Worm (Caenorhabditis elegans): ENCODE data around the gene cutl-15.

Gene cutl-15

DNA sequence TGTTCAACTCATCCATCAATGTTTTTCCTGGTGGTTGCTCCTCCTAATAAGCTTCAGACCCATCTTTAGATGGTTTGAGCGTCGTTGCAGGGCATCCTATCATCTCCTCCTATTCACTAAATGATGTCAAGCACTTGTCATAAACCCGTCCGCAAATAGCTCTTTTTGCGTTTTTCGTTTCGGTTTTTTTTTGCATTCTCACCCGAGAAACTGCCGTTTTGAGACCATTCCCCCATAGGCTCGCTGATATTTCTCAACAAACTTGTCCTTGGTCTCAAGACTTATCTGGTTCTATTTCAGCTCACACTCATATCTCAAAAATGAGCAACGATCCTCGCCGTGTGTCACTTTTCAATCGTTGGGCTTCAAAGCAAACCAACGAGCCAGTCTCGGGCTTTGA is 12.9 kb upstream of the cutl-15 start, which contains the start of gene cal-2:
Gene cal-2 (plus strand): TSS at position 301 of the 400 bp plus-strand sequence.
- TF ChIP-seq nhr-76 (tag; optimal IDR thresholded peaks at IDR 0.05) (no peak), nhr-2 (tag; optimal IDR thresholded peaks at IDR 0.05) (no peak), lin-13 (tag; optimal IDR thresholded peaks at IDR 0.05) (no peak), mab-5 (tag; optimal IDR thresholded peaks at IDR 0.05) (no peak), bed-3 (GFP tag; optimal IDR thresholded peaks at IDR 0.05) (no peak), ham-2 (GFP tag; optimal IDR thresholded peaks at IDR 0.05) (no peak), cnd-1 (tag; optimal IDR thresholded peaks at IDR 0.05) (no peak), tbx-8 (GFP tag; optimal IDR thresholded peaks at IDR 0.05) (no peak), ceh-83 (GFP tag; optimal IDR thresholded peaks at IDR 0.05) (no peak), nhr-12 (tag; optimal IDR thresholded peaks at IDR 0.05) (no peak)

DNA sequence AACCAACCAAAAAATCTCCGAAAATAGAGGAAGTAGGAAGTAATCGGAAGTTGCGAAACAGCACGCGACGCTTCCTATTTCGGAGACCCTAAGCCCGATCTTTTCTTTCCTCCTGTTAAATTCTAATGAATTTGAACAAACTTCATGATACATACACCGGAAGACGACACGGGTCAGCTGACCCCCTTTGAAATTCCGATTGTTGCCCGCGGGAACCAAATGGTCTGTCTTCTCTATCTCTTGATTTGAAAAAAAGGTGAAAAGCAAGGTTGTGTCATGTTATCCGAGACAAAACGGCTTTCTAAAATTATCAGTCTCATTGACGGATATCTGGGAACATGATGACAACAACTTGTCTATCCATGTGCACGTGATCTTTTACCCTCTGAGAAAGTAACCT is 11.6 kb upstream of the cutl-15 start:
- TF ChIP-seq unc-62 (GFP tag; optimal IDR thresholded peaks at IDR 0.05) (peak; percentile 21), cnd-1 (tag; optimal IDR thresholded peaks at IDR 0.05) (no peak), lin-13 (tag; optimal IDR thresholded peaks at IDR 0.05) (no peak), elt-3 (tag; optimal IDR thresholded peaks at IDR 0.05) (no peak), hlh-1 (tag; optimal IDR thresholded peaks at IDR 0.05) (peak; percentile 51), unc-120 (tag; optimal IDR thresholded peaks at IDR 0.05; ENCODE audit: poor library complexity, severe bottlenecking) (peak; percentile 32), mab-5 (tag; optimal IDR thresholded peaks at IDR 0.05) (no peak)

DNA sequence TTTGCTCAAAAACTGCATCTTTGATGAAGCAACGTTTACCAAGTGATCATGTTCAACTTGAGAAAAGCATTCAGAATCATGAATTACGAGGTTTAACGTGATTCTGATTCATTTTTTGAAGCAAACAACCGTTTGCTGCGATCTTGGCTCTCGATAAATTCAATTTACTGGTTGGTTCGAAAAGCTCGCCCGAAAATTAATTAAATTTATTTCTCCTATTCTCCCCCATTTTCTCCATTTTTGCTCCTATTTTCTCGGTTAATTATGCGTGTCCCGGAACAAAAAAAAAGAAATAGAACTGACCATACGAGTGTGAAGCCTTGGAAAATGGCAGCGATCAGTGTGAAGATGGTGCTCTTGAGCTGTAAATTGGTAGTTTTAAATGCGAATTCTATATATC is 9.4 kb upstream of the cutl-15 start:
- TF ChIP-seq ces-1 (GFP tag; optimal IDR thresholded peaks at IDR 0.05) (peak; percentile 94), nhr-2 (tag; optimal IDR thresholded peaks at IDR 0.05) (no peak)

ce11 chrII:8953703-8954102 is 6.2 kb upstream of the cutl-15 start:
- TF ChIP-seq elt-1 (tag; optimal IDR thresholded peaks at IDR 0.05; ENCODE audit: borderline replicate concordance, insufficient read depth) = peak; percentile 16
- no peak for TF ChIP-seq ceh-39 (tag; optimal IDR thresholded peaks at IDR 0.05)
- no peak for TF ChIP-seq unc-120 (tag; optimal IDR thresholded peaks at IDR 0.05; ENCODE audit: poor library complexity, severe bottlenecking)
- no peak for TF ChIP-seq hlh-1 (tag; optimal IDR thresholded peaks at IDR 0.05)
- no peak for TF ChIP-seq blmp-1 (tag; optimal IDR thresholded peaks at IDR 0.05)

DNA sequence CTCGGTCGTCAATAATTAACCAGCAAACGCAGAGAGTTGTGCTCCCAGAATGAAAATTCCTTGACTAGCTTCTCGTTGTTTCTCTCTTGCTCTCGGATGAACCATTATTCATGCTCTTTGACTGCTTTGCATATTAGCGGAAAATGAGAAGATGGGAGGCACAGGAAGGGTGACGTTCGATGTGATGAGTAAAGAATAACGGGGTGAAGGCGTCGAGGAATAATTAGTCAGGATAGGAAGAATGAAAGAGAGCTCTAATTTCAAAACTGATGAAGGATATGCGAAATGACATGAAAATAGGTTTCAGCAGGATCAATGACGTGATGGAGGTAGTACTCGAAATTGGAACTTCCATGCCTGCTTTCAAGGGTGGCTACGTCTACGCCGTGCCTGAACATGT is 3.8 kb upstream of the cutl-15 start:
- TF ChIP-seq lsy-2 (tag; optimal IDR thresholded peaks at IDR 0.05) (no peak), ceh-83 (GFP tag; optimal IDR thresholded peaks at IDR 0.05) (no peak), blmp-1 (tag; optimal IDR thresholded peaks at IDR 0.05) (no peak), cnd-1 (tag; optimal IDR thresholded peaks at IDR 0.05) (no peak), bed-3 (GFP tag; optimal IDR thresholded peaks at IDR 0.05) (no peak), snpc-4 (tag; optimal IDR thresholded peaks at IDR 0.05) (no peak), nhr-28 (tag; optimal IDR thresholded peaks at IDR 0.05) (no peak), ham-2 (GFP tag; optimal IDR thresholded peaks at IDR 0.05) (no peak), pha-4 (tag; optimal IDR thresholded peaks at IDR 0.05) (no peak), lin-13 (tag; optimal IDR thresholded peaks at IDR 0.05) (no peak), ceh-43 (GFP tag; optimal IDR thresholded peaks at IDR 0.05) (no peak), nhr-12 (tag; optimal IDR thresholded peaks at IDR 0.05) (no peak), sptf-1 (tag; optimal IDR thresholded peaks at IDR 0.05) (no peak), nhr-76 (tag; optimal IDR thresholded peaks at IDR 0.05) (no peak), nhr-2 (tag; optimal IDR thresholded peaks at IDR 0.05) (no peak)

- TF ChIP-seq mls-2 (tag; optimal IDR thresholded peaks at IDR 0.05) (no peak), ces-1 (GFP tag; optimal IDR thresholded peaks at IDR 0.05) (peak; percentile 52)
These were observed 1.2 kb upstream of the cutl-15 start for ce11 chrII:8948640-8949039.

- TF ChIP-seq tbx-8 (GFP tag; optimal IDR thresholded peaks at IDR 0.05) (no peak), nhr-76 (tag; optimal IDR thresholded peaks at IDR 0.05) (no peak), ces-1 (GFP tag; optimal IDR thresholded peaks at IDR 0.05) (peak; percentile 72)
These were observed 2.3 kb downstream of the cutl-15 start for ce11 chrII:8945167-8945566.

DNA sequence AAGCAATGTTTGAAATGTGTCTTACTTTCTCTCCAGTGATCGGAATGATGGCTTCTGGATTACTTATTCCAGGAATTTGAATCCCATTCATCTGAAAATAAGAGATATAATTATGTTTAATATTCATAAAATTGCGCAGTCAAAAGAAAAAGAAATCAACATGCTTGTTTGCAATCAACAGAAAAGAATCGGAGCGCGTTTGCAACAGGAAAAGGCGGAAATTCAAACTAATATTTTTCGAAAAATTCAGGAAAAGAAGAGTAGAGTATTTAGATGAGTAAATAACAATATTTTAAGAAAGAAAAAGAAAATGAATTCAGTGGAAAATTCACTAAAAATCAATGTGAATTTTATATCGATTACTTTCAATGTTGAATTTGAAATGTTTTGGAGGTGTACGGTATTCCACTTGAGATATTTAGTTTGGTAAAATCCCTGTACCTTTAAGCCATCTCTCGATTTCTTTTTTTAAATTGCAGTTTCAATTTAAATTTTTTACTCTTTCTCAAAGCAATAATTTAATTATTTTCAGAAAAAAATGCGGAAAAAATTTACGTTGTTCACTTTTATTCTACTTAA is 7.0 kb downstream of the cutl-15 start, which contains the start of the genes set-17 and T21B10.4:
Gene set-17 (minus strand): TSS at position 127 of the 579 bp plus-strand sequence.
Gene T21B10.4 (plus strand): TSS at position 533 of the 579 bp plus-strand sequence.
- no peak for TF ChIP-seq hlh-1 (tag; optimal IDR thresholded peaks at IDR 0.05)
- no peak for TF ChIP-seq unc-120 (tag; optimal IDR thresholded peaks at IDR 0.05; ENCODE audit: poor library complexity, severe bottlenecking)
- no peak for TF ChIP-seq drap-1 (GFP tag; optimal IDR thresholded peaks at IDR 0.05)
- no peak for TF ChIP-seq nhr-76 (tag; optimal IDR thresholded peaks at IDR 0.05)
- peak; percentile 29 for TF ChIP-seq lsy-2 (tag; optimal IDR thresholded peaks at IDR 0.05)
- TF ChIP-seq bed-3 (GFP tag; optimal IDR thresholded peaks at IDR 0.05) = no peak
- no peak for TF ChIP-seq lin-13 (tag; optimal IDR thresholded peaks at IDR 0.05)
- TF ChIP-seq nhr-237 (tag; optimal IDR thresholded peaks at IDR 0.05) = no peak
- no peak for TF ChIP-seq cnd-1 (tag; optimal IDR thresholded peaks at IDR 0.05)
- TF ChIP-seq tbx-8 (GFP tag; optimal IDR thresholded peaks at IDR 0.05) = no peak
- TF ChIP-seq elt-1 (tag; optimal IDR thresholded peaks at IDR 0.05; ENCODE audit: borderline replicate concordance, insufficient read depth) = peak; percentile 72
- TF ChIP-seq pha-4 (tag; optimal IDR thresholded peaks at IDR 0.05) = peak; percentile 17
- no peak for TF ChIP-seq mls-2 (tag; optimal IDR thresholded peaks at IDR 0.05)
- no peak for TF ChIP-seq unc-62 (GFP tag; optimal IDR thresholded peaks at IDR 0.05)
- no peak for TF ChIP-seq lin-32 (GFP tag; optimal IDR thresholded peaks at IDR 0.05)
- no peak for TF ChIP-seq ces-1 (GFP tag; optimal IDR thresholded peaks at IDR 0.05)

Data from whole organism, mixed stage, embryonic.